Fruit fly (Drosophila melanogaster) whole organism, embryonic: Measurements from ENCODE around the gene CG3587.
A peak's percentile ranks its signal among the peaks of the same experiment; 100 is the strongest.

Experiments
- CG10959 ChIP-seq: fragments of 200-800 bp; sonication (Bioruptor generic); IDR thresholded peaks from 2 replicates; pipeline ENCODE4 v1.3.6; 2022; ENCODE audit warnings: missing biosample characterization, missing genetic modification characterization
- CG10979 ChIP-seq: fragments of 200-800 bp; sonication (Bioruptor generic); optimal IDR thresholded peaks from 2 replicates; lab custom pipeline; 2018; ENCODE audit warnings: missing biosample characterization, mild to moderate bottlenecking, missing genetic modification characterization, moderate library complexity
- CG12659 ChIP-seq: fragments of 200-800 bp; sonication (Bioruptor generic); optimal IDR thresholded peaks from 3 replicates; lab custom pipeline; 2017; ENCODE audit warnings: mild to moderate bottlenecking, missing biosample characterization, missing genetic modification reagents, missing genetic modification characterization
- CG13123 ChIP-seq: fragments of 200-800 bp; sonication (Bioruptor generic); optimal IDR thresholded peaks from 2 replicates; lab custom pipeline; 2016; ENCODE audit warnings: missing biosample characterization, missing genetic modification characterization
- CG14014 ChIP-seq: fragments of 200-800 bp; sonication (Bioruptor generic); IDR thresholded peaks from 2 replicates; pipeline ENCODE4 v1.3.6; 2022; ENCODE audit warnings: missing biosample characterization, missing genetic modification characterization
- CG14441 ChIP-seq: fragments of 200-800 bp; sonication (Bioruptor generic); IDR thresholded peaks from 2 replicates; pipeline ENCODE4 v1.3.6; 2022; ENCODE audit warnings: missing biosample characterization, missing genetic modification characterization
- CG14667 ChIP-seq: fragments of 200-800 bp; sonication (Bioruptor generic); IDR thresholded peaks from 2 replicates; pipeline ENCODE4 v1.3.6; 2022; ENCODE audit warnings: missing biosample characterization, missing genetic modification characterization
- CG1602 ChIP-seq: fragments of 200-800 bp; sonication (Bioruptor generic); optimal IDR thresholded peaks from 3 replicates; lab custom pipeline; 2016; ENCODE audit warnings: missing biosample characterization, missing genetic modification characterization
- CG16779 ChIP-seq: fragments of 200-800 bp; sonication (Bioruptor generic); IDR thresholded peaks from 2 replicates; pipeline ENCODE4 v1.3.6; 2022; ENCODE audit warnings: missing biosample characterization, missing genetic modification characterization
- CG2202 ChIP-seq: fragments of 200-800 bp; sonication (Bioruptor generic); optimal IDR thresholded peaks from 2 replicates; lab custom pipeline; 2018; ENCODE audit warnings: missing biosample characterization, mild to moderate bottlenecking, missing genetic modification characterization
- CG30431 ChIP-seq: fragments of 200-800 bp; sonication (Bioruptor generic); optimal IDR thresholded peaks from 2 replicates; lab custom pipeline; 2017; ENCODE audit warnings: missing biosample characterization, missing genetic modification characterization
- CG32532 ChIP-seq: fragments of 200-800 bp; sonication (Bioruptor generic); IDR thresholded peaks from 2 replicates; pipeline ENCODE4 v1.3.6; 2022; ENCODE audit warnings: missing biosample characterization, missing genetic modification characterization
- CG3838 ChIP-seq: fragments of 200-800 bp; sonication (Bioruptor generic); optimal IDR thresholded peaks from 3 replicates; lab custom pipeline; 2016; ENCODE audit warnings: missing biosample characterization, missing genetic modification characterization
- CG6175 ChIP-seq: fragments of 200-800 bp; sonication (Bioruptor generic); IDR thresholded peaks from 3 replicates; pipeline ENCODE4 v1.3.6; 2022; ENCODE audit warnings: missing biosample characterization, missing genetic modification characterization
- CG6254 ChIP-seq: fragments of 200-800 bp; sonication (Bioruptor generic); optimal IDR thresholded peaks from 3 replicates; lab custom pipeline; 2017; ENCODE audit warnings: mild to moderate bottlenecking, missing biosample characterization, missing genetic modification reagents, missing genetic modification characterization
- CG8944 ChIP-seq: fragments of 200-800 bp; sonication (Bioruptor generic); optimal IDR thresholded peaks from 3 replicates; lab custom pipeline; 2016; ENCODE audit warnings: missing biosample characterization, missing genetic modification characterization
- Dip3 ChIP-seq: fragments of 200-800 bp; sonication (Bioruptor generic); optimal IDR thresholded peaks from 3 replicates; lab custom pipeline; 2016; ENCODE audit warnings: missing biosample characterization, missing genetic modification characterization
- Fer2 ChIP-seq: fragments of 200-800 bp; sonication (Bioruptor generic); optimal IDR thresholded peaks from 2 replicates; lab custom pipeline; 2018; ENCODE audit warnings: missing biosample characterization, mild to moderate bottlenecking, missing genetic modification characterization, moderate library complexity
- Fer3 ChIP-seq: fragments of 200-800 bp; sonication (Bioruptor generic); optimal IDR thresholded peaks from 2 replicates; lab custom pipeline; 2018; ENCODE audit warnings: missing biosample characterization, mild to moderate bottlenecking, missing genetic modification characterization, moderate library complexity
- Mad ChIP-seq: fragments of 200-800 bp; sonication (Bioruptor generic); optimal IDR thresholded peaks from 2 replicates; lab custom pipeline; 2016; ENCODE audit warnings: missing biosample characterization, missing genetic modification characterization
- Med ChIP-seq: fragments of 200-800 bp; sonication (Bioruptor generic); peaks from one replicate; lab custom pipeline; 2016; ENCODE audit warnings: missing biosample characterization, missing genetic modification characterization, mild to moderate bottlenecking, inconsistent platforms, moderate library complexity
- Mrtf ChIP-seq: fragments of 200-800 bp; sonication (Bioruptor generic); IDR thresholded peaks from 3 replicates; pipeline ENCODE4 v1.3.6; 2022; ENCODE audit warnings: missing biosample characterization, missing genetic modification characterization
- NC2α ChIP-seq: fragments of 200-800 bp; sonication (Bioruptor generic); optimal IDR thresholded peaks from 2 replicates; lab custom pipeline; 2016; ENCODE audit warnings: missing biosample characterization, missing genetic modification characterization
- NK7.1 ChIP-seq: fragments of 200-800 bp; sonication (Bioruptor generic); optimal IDR thresholded peaks from 3 replicates; lab custom pipeline; 2016; ENCODE audit warnings: missing biosample characterization, missing genetic modification characterization
- Pdp1 ChIP-seq, 2 experiments: fragments of 200-800 bp; sonication (Bioruptor generic); optimal IDR thresholded peaks; 3 replicates each; lab custom pipeline; 2016; ENCODE audit warnings: missing biosample characterization in 2 of 2, missing genetic modification characterization in 2 of 2, mild to moderate bottlenecking in 1 of 2, moderate library complexity in 1 of 2
- Rx ChIP-seq: fragments of 200-800 bp; sonication (Bioruptor generic); IDR thresholded peaks from 2 replicates; pipeline ENCODE4 v1.3.6; 2022; ENCODE audit warnings: missing biosample characterization, missing genetic modification characterization
- bcd ChIP-seq: fragments of 200-800 bp; sonication (Bioruptor generic); optimal IDR thresholded peaks from 2 replicates; lab custom pipeline; 2017; ENCODE audit warnings: missing biosample characterization, mild to moderate bottlenecking, missing genetic modification characterization
- bigmax ChIP-seq: fragments of 200-800 bp; sonication (Bioruptor generic); optimal IDR thresholded peaks from 2 replicates; lab custom pipeline; 2018; ENCODE audit warnings: missing biosample characterization, mild to moderate bottlenecking, missing genetic modification characterization
- chm ChIP-seq: fragments of 200-800 bp; sonication (Bioruptor generic); IDR thresholded peaks from 2 replicates; pipeline ENCODE4 v1.3.6; 2022; ENCODE audit warnings: missing biosample characterization, missing genetic modification characterization
- da ChIP-seq: fragments of 200-800 bp; sonication (Bioruptor generic); optimal IDR thresholded peaks from 2 replicates; lab custom pipeline; 2016; ENCODE audit warnings: missing biosample characterization, missing genetic modification characterization
- disco-r ChIP-seq: fragments of 200-800 bp; sonication (Bioruptor generic); optimal IDR thresholded peaks from 2 replicates; lab custom pipeline; 2016; ENCODE audit warnings: missing biosample characterization, missing genetic modification characterization
- dysf ChIP-seq: fragments of 200-800 bp; sonication (Bioruptor generic); IDR thresholded peaks from 3 replicates; pipeline ENCODE4 v1.3.6; 2022; ENCODE audit warnings: missing biosample characterization, missing genetic modification characterization
- eyg ChIP-seq: fragments of 200-800 bp; sonication (Bioruptor generic); optimal IDR thresholded peaks from 3 replicates; lab custom pipeline; 2016; ENCODE audit warnings: missing biosample characterization, missing genetic modification characterization
- gfzf ChIP-seq: fragments of 200-800 bp; sonication (Bioruptor generic); optimal IDR thresholded peaks from 2 replicates; lab custom pipeline; 2016; ENCODE audit warnings: missing biosample characterization, mild to moderate bottlenecking, missing genetic modification characterization, moderate library complexity
- insv ChIP-seq, 2 experiments: fragments of 200-800 bp; sonication (Bioruptor generic); optimal IDR thresholded peaks; 3 replicates each; lab custom pipeline; 2016 to 2018; ENCODE audit warnings: missing biosample characterization in 2 of 2, missing genetic modification characterization in 2 of 2
- inv ChIP-seq: fragments of 200-800 bp; sonication (Bioruptor generic); IDR thresholded peaks from 2 replicates; pipeline ENCODE4 v1.3.6; 2022; ENCODE audit warnings: missing biosample characterization, missing genetic modification characterization; ENCODE audit not compliant: partially characterized antibody
- mam ChIP-seq: fragments of 200-800 bp; sonication (Bioruptor generic); optimal IDR thresholded peaks from 3 replicates; lab custom pipeline; 2016; ENCODE audit warnings: missing biosample characterization, missing genetic modification characterization
- nerfin-1 ChIP-seq: fragments of 200-800 bp; sonication (Bioruptor generic); optimal IDR thresholded peaks from 3 replicates; lab custom pipeline; 2019; ENCODE audit warnings: missing biosample characterization, mild to moderate bottlenecking, missing genetic modification characterization, moderate library complexity
- odd ChIP-seq: fragments of 200-800 bp; sonication (Bioruptor generic); optimal IDR thresholded peaks from 2 replicates; lab custom pipeline; 2017; ENCODE audit warnings: missing biosample characterization, mild to moderate bottlenecking, missing genetic modification characterization
- onecut ChIP-seq: fragments of 200-800 bp; sonication (Bioruptor generic); IDR thresholded peaks from 2 replicates; pipeline ENCODE4 v1.3.6; 2022; ENCODE audit warnings: missing biosample characterization, missing genetic modification characterization
- pfk ChIP-seq: fragments of 200-800 bp; sonication (Bioruptor generic); optimal IDR thresholded peaks from 2 replicates; lab custom pipeline; 2018; ENCODE audit warnings: missing biosample characterization, mild to moderate bottlenecking, missing genetic modification characterization, moderate library complexity
- pho ChIP-seq: fragments of 200-800 bp; sonication (Bioruptor generic); optimal IDR thresholded peaks from 2 replicates; lab custom pipeline; 2016; ENCODE audit warnings: missing biosample characterization, missing genetic modification characterization
- pita ChIP-seq: fragments of 200-800 bp; sonication (Bioruptor generic); optimal IDR thresholded peaks from 2 replicates; lab custom pipeline; 2017; ENCODE audit warnings: missing biosample characterization, mild to moderate bottlenecking, missing genetic modification characterization
- rib ChIP-seq: fragments of 200-800 bp; sonication (Bioruptor generic); IDR thresholded peaks from 2 replicates; pipeline ENCODE4 v1.3.6; 2022; ENCODE audit warnings: missing biosample characterization, missing genetic modification characterization
- ro ChIP-seq: fragments of 200-800 bp; sonication (Bioruptor generic); IDR thresholded peaks from 2 replicates; pipeline ENCODE4 v1.3.6; 2022; ENCODE audit warnings: missing biosample characterization, missing genetic modification characterization
- sens-2 ChIP-seq: fragments of 200-800 bp; sonication (Bioruptor generic); IDR thresholded peaks from 2 replicates; pipeline ENCODE4 v1.3.6; 2022; ENCODE audit warnings: missing biosample characterization, missing genetic modification characterization
- slbo ChIP-seq: fragments of 200-800 bp; sonication (Bioruptor generic); IDR thresholded peaks from 2 replicates; pipeline ENCODE4 v1.3.6; 2022; ENCODE audit warnings: missing biosample characterization, missing genetic modification characterization
- slp2 ChIP-seq: fragments of 200-800 bp; sonication (Bioruptor generic); optimal IDR thresholded peaks from 2 replicates; lab custom pipeline; 2016; ENCODE audit warnings: missing biosample characterization, missing genetic modification characterization
- stwl ChIP-seq: fragments of 200-800 bp; sonication (Bioruptor generic); optimal IDR thresholded peaks from 3 replicates; lab custom pipeline; 2018; ENCODE audit warnings: missing biosample characterization, mild to moderate bottlenecking, missing genetic modification characterization, moderate library complexity
- usp ChIP-seq: fragments of >200 bp; optimal IDR thresholded peaks from 2 replicates; lab custom pipeline; 2017; ENCODE audit warnings: missing biosample characterization, missing genetic modification characterization
- zfh1 ChIP-seq: fragments of 200-800 bp; sonication (Bioruptor generic); IDR thresholded peaks from 3 replicates; pipeline ENCODE4 v1.3.6; 2022; ENCODE audit warnings: missing biosample characterization, missing genetic modification characterization

CG3587 gene

dm6 chrX:1968581-1969258, 28.6 kb downstream of the CG3587 start (continued):
- no peak for TF ChIP-seq stwl (tag; lab: Kevin White, UChicago)
- TF ChIP-seq da (GFP tag; lab: Kevin White, UChicago) = no peak
- no peak for TF ChIP-seq rib (GFP tag; lab: Robert Waterston, UW)
- no peak for TF ChIP-seq CG1602 (GFP tag; lab: Kevin White, UChicago)
- TF ChIP-seq onecut = peak; percentile 58
- no peak for TF ChIP-seq CG13123
- peak; percentile 50 to 74 for TF ChIP-seq Pdp1 (GFP tag; optimal IDR thresholded peaks at IDR 0.05; lab: Kevin White, UChicago)
- TF ChIP-seq CG6175 (GFP tag; lab: Robert Waterston, UW) = no peak
- TF ChIP-seq dysf (GFP tag; lab: Robert Waterston, UW) = peak; percentile 64; the same call in 2 of the 3 replicates
- TF ChIP-seq slbo (GFP tag; lab: Robert Waterston, UW) = no peak; the same call in 1 of the 2 replicates
- TF ChIP-seq chm = no peak
- no peak for TF ChIP-seq CG16779
- peak; percentile 52 for TF ChIP-seq Rx
- TF ChIP-seq CG32532 (GFP tag; lab: Robert Waterston, UW) = no peak
- no peak for TF ChIP-seq Dip3 (GFP tag; lab: Kevin White, UChicago)
- peak; percentile 74 for TF ChIP-seq Med (GFP tag; lab: Kevin White, UChicago)
- TF ChIP-seq odd (GFP tag; lab: Kevin White, UChicago) = peak; percentile 34
- peak; percentile 52; the same call in 1 of the 3 replicates for TF ChIP-seq zfh1 (GFP tag; lab: Robert Waterston, UW)
- no peak for TF ChIP-seq CG10959 (GFP tag; lab: Robert Waterston, UW)
- no peak for TF ChIP-seq Fer2 (tag; lab: Kevin White, UChicago)
- no peak for TF ChIP-seq bigmax
- TF ChIP-seq CG14441 (GFP tag; lab: Robert Waterston, UW) = peak; percentile 29; the same call in 1 of the 2 replicates
- TF ChIP-seq slp2 (GFP tag; lab: Kevin White, UChicago) = peak; percentile 47
- peak; percentile 61 for TF ChIP-seq CG10979 (tag; lab: Kevin White, UChicago)
- TF ChIP-seq NK7.1 = no peak
- peak; percentile 49 for TF ChIP-seq bcd (GFP tag; lab: Kevin White, UChicago)
- TF ChIP-seq pita (GFP tag; lab: Kevin White, UChicago) = no peak
- TF ChIP-seq CG2202 = peak; percentile 16
- no peak for TF ChIP-seq insv (GFP tag; optimal IDR thresholded peaks at IDR 0.05; lab: Kevin White, UChicago)
- TF ChIP-seq CG30431 (GFP tag; lab: Kevin White, UChicago) = peak; percentile 24
- TF ChIP-seq pfk (GFP tag; lab: Kevin White, UChicago) = no peak
- TF ChIP-seq CG6254 = peak; percentile 49
- peak; percentile 48; the same call in 1 of the 2 replicates for TF ChIP-seq sens-2 (GFP tag; lab: Robert Waterston, UW)
- no peak for TF ChIP-seq Mad (GFP tag; lab: Kevin White, UChicago)
- TF ChIP-seq ro = peak; percentile 28; the same call in 1 of the 2 replicates
- no peak for TF ChIP-seq usp
- no peak for TF ChIP-seq eyg
- TF ChIP-seq CG14014 (GFP tag; lab: Robert Waterston, UW) = peak; percentile 11; the same call in 1 of the 2 replicates
- peak; percentile 6 for TF ChIP-seq disco-r (GFP tag; lab: Kevin White, UChicago)
- 0 out of 2 replicates have a peak, but pooled peaks have one; percentile 24 for TF ChIP-seq CG14667 (GFP tag; lab: Robert Waterston, UW)
- peak; percentile 80 for TF ChIP-seq nerfin-1 (tag; lab: Kevin White, UChicago)
- peak; percentile 37; the same call in 1 of the 3 replicates for TF ChIP-seq Mrtf (GFP tag; lab: Robert Waterston, UW)
- TF ChIP-seq NC2α (GFP tag; lab: Kevin White, UChicago) = no peak
- no peak for TF ChIP-seq gfzf (GFP tag; lab: Kevin White, UChicago)
- TF ChIP-seq CG3838 (GFP tag; lab: Kevin White, UChicago) = no peak
- TF ChIP-seq CG8944 (GFP tag; lab: Kevin White, UChicago) = peak; percentile 57
- peak; percentile 46 for TF ChIP-seq CG12659
- no peak for TF ChIP-seq pho (GFP tag; lab: Kevin White, UChicago)
- TF ChIP-seq inv = no peak
- TF ChIP-seq mam = no peak
- peak; percentile 10 for TF ChIP-seq Fer3 (tag; lab: Kevin White, UChicago)
